Fruit fly (Drosophila melanogaster) Kc167 (cell line): ENCODE results near the gene frtz.

Experiments used
- Myc ChIP-seq: fragments of >200 bp; optimal IDR thresholded peaks from 2 replicates; lab custom pipeline; 2017; ENCODE audit warnings: missing external identifiers
- Sin3A ChIP-seq: fragments of >200 bp; optimal IDR thresholded peaks from 2 replicates; lab custom pipeline; 2018; ENCODE audit warnings: missing external identifiers
- h ChIP-seq: fragments of >200 bp; optimal IDR thresholded peaks from 3 replicates; lab custom pipeline; 2018; ENCODE audit warnings: missing external identifiers
- insv ChIP-seq: fragments of >200 bp; optimal IDR thresholded peaks from 3 replicates; lab custom pipeline; 2018; ENCODE audit warnings: missing external identifiers
- psq ChIP-seq: fragments of >200 bp; optimal IDR thresholded peaks from 2 replicates; lab custom pipeline; 2017; ENCODE audit warnings: missing external identifiers
- ttk ChIP-seq: sonication (Bioruptor generic); optimal IDR thresholded peaks from 2 replicates; lab custom pipeline; 2017; ENCODE audit warnings: missing external identifiers

Gene frtz

DNA sequence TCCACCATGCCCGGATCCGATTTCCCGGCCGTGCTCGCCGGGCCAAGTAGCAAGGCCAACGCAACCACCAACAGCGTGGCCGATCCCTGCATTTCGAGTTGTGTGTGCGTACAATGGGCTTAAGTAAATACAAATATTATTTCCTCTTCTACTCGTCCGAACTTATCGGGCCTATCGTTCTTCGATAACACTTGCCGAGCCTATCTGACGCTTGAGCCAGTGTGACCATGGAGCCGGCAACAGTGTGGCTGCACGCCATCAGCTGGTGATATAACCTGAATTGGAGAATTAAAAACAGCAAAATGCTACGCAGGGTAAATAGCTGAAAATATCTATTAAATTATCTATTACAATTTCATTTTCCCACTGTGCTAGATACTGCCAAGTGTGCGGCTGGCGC is 5.4 kb downstream of the frtz start, which contains the start of the genes CG17660 and mRpL48:
TSS of gene CG17660 (minus strand) at position 198 of the 400 bp plus-strand sequence.
TSS of gene mRpL48 (plus strand) at position 239 of the 400 bp plus-strand sequence.
- TF ChIP-seq insv (no peak), Sin3A (lab: Kevin White, UChicago) (no peak), psq (no peak), h (no peak), Myc (lab: Kevin White, UChicago) (no peak), ttk (no peak)

DNA sequence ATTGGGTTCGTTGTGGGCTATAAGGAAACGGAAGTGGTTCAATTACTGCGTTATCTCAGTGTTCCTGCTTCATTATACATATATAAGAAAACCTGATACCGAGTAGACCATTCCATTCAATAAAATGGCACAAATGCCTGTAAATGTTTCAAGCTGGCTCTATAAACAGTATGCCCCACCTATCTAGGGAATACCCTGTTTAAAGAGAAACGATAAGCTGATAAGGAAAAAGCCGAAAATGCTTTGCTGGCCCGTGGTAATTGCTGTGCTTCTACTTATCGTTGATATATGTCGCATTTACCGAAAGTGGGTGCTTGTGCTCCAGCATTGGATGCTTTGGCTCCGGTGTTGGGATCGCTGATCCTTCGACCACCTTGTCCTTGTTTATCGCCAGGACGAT is 6.3 kb downstream of the frtz start:
- TF ChIP-seq h (no peak), Sin3A (lab: Kevin White, UChicago) (no peak), insv (no peak), ttk (no peak), Myc (lab: Kevin White, UChicago) (no peak), psq (no peak)

DNA sequence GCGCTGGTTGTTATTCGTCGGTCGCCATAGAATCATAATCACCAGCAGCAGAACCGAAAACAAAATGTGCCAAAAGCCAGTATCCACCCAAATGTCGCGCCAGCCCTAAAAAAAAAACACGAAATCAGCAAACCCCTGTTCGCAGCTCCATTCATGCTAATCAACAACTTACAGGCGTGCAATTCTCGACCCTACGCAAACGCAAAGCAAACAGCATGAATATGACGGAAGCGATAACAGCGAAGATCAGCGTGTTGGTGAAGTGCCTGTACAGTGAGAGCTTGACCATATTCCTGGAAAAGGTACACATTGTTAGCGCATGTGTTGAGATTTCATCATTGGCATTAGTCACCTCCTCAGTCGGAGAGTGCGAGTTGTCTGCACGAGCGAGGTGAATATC is 7.5 kb downstream of the frtz start:
- TF ChIP-seq insv = no peak
- no peak for TF ChIP-seq Sin3A (lab: Kevin White, UChicago)
- TF ChIP-seq psq = no peak

DNA sequence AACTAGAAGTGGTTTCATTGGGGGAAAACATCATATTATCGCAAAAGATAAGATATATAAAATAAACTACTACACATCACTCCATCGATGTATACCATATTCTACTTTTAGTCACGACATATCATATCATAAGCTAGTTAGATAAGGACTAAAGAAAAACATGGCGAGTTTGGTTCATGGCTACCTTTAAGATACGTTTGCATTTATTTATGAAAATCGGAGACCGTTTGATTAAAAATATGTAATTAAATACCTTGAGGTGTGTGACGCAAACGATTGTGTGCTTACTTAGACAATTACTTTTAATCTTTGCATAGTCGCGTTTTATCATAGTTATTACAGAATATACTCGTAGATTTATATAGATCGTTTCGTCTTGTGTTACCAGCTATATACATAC is 8.7 kb downstream of the frtz start:
- TF ChIP-seq psq (no peak), ttk (no peak), Myc (lab: Kevin White, UChicago) (no peak), insv (no peak), h (no peak), Sin3A (lab: Kevin White, UChicago) (no peak)

DNA sequence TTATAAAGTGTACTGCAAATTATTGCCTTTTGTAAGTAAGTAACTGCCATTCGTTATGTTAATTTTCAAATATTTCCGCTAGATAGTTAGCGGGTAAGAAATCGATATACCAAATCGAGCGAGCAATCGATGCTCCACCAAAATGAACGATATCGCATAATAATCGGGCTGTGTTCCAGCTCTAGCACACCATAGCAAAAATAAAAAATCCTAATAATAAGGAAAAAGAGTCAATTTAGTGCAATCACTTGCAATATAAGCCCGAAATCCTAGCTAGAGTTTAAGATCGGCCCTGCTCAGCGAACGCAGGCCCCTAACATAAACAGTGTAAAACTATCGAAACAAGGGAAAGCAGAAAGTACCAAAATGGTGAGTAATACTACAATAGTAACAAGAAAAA is 10.9 kb downstream of the frtz start, which contains the start of gene cpb:
TSS of gene cpb (plus strand) at position 157 of the 400 bp plus-strand sequence.
- no peak for TF ChIP-seq ttk
- no peak for TF ChIP-seq Myc (lab: Kevin White, UChicago)
- no peak for TF ChIP-seq Sin3A (lab: Kevin White, UChicago)
- TF ChIP-seq psq = no peak

DNA sequence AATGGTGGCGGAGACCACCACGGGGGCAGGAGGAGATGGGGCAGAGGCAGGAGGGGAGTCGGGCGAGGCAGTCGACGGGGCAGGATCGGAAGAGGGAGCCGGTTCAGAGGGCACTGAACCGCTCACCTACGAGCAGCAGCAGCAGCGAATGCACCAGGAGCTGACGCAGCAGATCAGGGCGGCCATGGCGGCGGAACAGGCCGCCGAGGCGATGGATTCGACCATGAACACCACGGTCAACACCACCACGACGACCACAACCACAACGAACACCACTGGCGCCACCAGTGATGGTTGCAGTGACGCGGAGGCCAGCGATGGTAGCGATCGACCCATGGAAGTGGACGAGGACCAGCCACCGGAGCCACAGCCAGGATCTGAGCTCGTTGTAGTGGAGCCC is 19.4 kb downstream of the frtz start:
- TF ChIP-seq ttk (no peak), Myc (lab: Kevin White, UChicago) (no peak), Sin3A (lab: Kevin White, UChicago) (no peak), psq (no peak), h (no peak), insv (no peak)

DNA sequence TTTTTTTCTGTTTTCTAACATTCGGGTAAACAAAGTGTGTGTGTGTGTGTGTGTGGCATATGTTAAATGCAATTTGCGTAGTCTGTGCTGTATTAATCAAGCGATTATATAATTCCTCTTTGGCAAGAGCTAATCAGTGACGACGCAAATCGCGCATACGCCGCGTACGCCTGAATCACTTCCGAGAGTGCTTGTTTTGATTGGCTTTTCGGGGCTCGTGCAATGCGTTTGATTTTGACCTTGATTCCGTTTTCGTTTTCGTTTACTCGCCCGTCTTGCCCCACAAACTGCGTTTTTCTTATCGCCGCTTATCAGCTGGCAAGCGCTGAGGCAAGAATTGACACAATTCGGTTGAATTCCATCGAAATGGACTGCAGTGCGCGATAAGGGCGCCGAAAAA is 22.8 kb downstream of the frtz start:
- TF ChIP-seq h (no peak), Myc (lab: Kevin White, UChicago) (no peak), Sin3A (lab: Kevin White, UChicago) (no peak), psq (no peak), insv (no peak), ttk (no peak)

DNA sequence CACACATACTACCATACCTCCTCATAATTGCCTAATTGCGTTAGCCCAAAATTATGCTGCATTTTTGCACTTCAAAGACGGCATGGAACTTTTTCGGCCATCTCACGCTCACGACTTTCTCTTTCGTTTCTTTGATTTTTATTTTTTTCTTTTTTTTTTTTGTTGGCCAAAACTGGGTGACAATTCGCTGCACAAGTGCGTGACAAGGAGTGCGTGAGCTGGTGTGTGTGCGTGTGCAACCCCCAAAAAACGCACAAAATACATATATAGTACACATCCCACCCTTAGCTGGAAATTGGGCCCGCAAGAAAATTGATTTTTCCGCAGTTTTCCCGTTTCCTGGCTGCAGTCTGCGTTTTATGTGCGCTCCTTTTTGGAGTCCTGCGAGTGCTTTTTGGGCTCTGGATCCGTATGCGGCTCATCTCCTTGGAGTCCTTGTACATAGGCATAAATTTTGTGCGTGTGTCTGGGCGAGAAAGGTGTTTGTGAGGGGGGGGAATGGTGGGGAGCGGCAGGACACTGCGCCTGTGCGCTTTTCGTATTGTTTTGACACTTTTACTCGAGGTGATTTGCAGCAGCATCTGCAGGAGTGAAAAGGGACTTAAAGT is 43.4 kb downstream of the frtz start:
- no peak for TF ChIP-seq ttk
- TF ChIP-seq insv = no peak
- TF ChIP-seq psq = no peak
- no peak for TF ChIP-seq Myc (lab: Kevin White, UChicago)
- no peak for TF ChIP-seq h
- TF ChIP-seq Sin3A (lab: Kevin White, UChicago) = no peak

DNA sequence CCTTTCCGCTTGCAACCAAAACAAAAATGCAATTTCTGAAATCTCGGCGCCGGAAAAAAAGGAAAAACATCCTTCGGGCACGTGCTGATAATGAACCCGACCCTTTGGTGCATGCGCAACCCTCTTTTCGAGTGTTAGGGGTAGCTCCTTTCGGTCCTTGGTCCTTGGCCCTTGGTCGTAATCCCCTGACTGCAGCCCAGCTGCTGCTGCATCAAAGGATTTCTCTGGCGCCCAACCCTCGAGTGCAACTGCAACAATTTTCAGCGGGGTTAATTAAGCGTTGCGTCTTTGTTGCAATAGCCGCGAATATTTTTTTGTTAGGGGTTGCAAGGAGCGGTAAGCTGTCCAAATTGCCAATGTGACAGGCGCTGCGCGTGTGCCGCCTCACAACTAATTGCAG is 45.2 kb downstream of the frtz start:
- TF ChIP-seq ttk (no peak), Myc (lab: Kevin White, UChicago) (no peak), h (no peak), Sin3A (lab: Kevin White, UChicago) (no peak), psq (no peak), insv (no peak)

DNA sequence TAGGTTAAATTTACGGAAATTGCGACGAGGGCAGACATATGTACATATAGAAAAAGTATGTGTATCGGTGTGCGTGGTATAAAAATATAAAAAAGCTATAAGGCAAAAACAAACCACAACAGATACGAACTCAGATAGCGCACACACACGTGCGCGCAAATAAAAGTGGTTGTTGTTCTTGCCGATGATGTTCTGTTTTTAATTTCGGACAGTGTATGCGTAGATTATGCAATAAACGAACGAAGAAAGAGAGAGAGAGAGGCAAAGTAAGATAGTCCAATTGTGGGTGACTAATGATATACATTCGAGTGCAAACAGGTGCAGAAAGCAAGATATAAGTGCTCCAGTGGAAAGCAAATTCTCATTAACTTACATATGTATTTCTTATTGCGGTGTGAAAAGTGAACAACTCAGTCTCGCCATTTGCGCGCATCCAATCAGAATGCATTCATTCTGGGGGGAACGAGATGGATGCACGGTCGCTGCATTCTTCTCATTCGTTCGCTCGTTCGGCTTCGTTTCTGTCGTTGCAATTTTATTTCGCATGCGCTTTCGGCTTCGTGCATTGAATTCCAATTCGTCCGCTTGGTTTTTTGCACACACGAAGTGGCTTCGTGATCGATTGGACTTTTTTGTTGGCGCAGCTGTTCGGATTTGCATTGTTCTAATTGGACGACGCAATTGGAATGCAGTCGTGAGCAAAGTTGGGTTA is 46.2 kb downstream of the frtz start:
- TF ChIP-seq psq (no peak), Myc (lab: Kevin White, UChicago) (no peak), ttk (no peak), h (no peak), Sin3A (lab: Kevin White, UChicago) (no peak), insv (no peak)

DNA sequence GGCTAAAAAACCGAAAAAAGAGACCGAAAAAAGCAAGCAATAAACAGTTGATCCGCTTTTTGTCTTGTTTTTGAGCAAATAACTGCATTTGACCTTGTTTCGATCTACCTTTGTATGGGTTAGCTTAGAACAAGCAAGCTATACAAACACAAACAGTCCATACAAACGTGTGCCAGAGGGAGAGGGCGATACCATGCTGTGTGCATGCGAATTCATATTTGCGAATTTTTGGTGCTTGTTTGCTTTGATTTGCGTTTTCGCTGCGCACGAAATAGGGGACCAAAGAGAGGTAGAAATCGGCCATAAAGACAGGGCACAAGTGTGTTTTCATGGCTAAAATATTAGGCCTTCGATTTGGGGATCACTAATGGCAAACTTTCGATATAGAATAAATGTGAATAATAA is 47.0 kb downstream of the frtz start:
- TF ChIP-seq ttk = no peak
- TF ChIP-seq Sin3A (lab: Kevin White, UChicago) = no peak
- no peak for TF ChIP-seq h

DNA sequence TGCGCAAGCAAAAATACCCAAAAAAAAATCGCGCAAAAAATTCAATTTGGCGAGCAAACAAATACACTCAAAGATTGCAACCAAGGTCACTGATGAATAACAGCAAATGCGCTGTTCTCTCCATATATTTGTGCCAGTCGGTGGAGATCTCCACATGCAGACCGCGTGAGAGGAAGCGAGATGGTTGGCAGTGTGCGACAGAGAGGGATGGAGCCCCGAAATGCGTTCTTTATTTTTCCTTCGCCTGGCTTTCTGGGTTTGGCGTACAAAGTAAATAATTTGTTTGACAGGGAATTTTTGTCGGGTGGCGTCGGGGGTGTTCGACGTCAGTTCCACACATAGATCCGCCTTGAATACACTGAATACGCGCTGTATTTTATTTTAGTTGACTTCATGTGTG is 48.2 kb downstream of the frtz start:
- TF ChIP-seq h (no peak), ttk (no peak), Sin3A (lab: Kevin White, UChicago) (no peak), insv (no peak), Myc (lab: Kevin White, UChicago) (no peak), psq (no peak)

DNA sequence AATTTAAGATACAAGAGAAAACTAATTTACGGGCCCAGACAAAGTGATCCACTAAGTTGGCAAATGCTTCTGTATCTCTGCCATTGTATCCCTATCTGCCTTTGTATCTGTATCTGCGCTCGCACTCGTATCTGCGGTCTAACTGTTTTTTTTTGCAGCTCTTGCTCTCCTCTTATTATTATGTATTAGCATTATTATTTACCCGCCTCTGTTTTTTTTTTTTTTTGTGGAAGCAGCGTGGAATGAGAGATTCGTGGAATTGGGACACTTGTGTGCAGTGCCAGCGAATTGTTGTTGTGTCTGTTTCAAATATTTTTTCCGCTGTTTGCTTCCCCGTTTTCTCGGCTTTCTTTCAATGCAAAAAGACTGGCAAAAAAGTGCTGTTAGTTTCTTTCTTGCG is 48.9 kb downstream of the frtz start:
- TF ChIP-seq psq = peak; percentile 64
- no peak for TF ChIP-seq Myc (lab: Kevin White, UChicago)

DNA sequence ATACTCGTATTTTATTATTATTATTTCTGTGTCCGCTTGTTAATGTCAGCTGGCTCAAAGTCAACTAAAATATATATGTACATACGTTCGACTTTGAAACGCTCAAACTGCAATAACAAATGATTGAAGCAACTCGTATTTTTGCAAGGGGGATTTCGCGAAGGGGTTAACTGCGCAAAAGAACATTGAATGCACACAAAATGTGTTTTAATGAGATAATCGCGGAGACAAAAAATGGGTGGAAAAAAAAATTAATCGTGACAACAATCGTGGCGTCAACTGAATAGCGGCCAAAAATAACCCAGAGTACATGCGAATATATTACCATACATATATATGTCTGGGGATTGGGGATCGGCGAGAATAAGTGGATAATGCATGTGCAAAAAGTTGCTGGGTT is 49.8 kb downstream of the frtz start:
- TF ChIP-seq insv (no peak), psq (no peak), h (no peak), Sin3A (lab: Kevin White, UChicago) (no peak), ttk (no peak), Myc (lab: Kevin White, UChicago) (no peak)
